Worm (Caenorhabditis elegans) whole organism, early embryonic: ENCODE data around the gene K01G12.3.

ENCODE experiments used
- B0310.2 ChIP-seq: sonication (generic microtip); optimal IDR thresholded peaks from 2 replicates; lab custom pipeline; 2016; ENCODE audit warnings: mild to moderate bottlenecking, missing genetic modification characterization, missing compliant biosample characterization
- F13C5.2 ChIP-seq: sonication (generic microtip); optimal IDR thresholded peaks from 2 replicates; lab custom pipeline; 2017; ENCODE audit warnings: mild to moderate bottlenecking, missing genetic modification characterization, inconsistent platforms, missing compliant biosample characterization
- ama-1 ChIP-seq: fragments of 150-350 bp; optimal IDR thresholded peaks from 2 replicates; lab custom pipeline; 2014
- hnd-1 ChIP-seq: sonication (generic microtip); optimal IDR thresholded peaks from 2 replicates; lab custom pipeline; 2016; ENCODE audit warnings: missing genetic modification characterization, missing compliant biosample characterization
- sea-1 ChIP-seq: fragments of 200-800 bp; sonication (Bioruptor generic); conservative IDR thresholded peaks from 2 replicates; pipeline ENCODE4 v1.3.6; 2022; ENCODE audit warnings: missing genetic modification characterization, missing compliant biosample characterization

- no peak for TF ChIP-seq B0310.2
- TF ChIP-seq F13C5.2 (tag; lab: Kevin White, UChicago): no peak
- TF ChIP-seq ama-1 (lab: Kevin White, UChicago): no peak
- no peak for TF ChIP-seq sea-1 (GFP tag; lab: Robert Waterston, UW)
- TF ChIP-seq hnd-1 (tag; lab: Kevin White, UChicago): no peak
Observed at ce11 chrIV:14191919-14192318, 1.4 kb upstream of the K01G12.3 start, which contains the start of gene K01G12.22.
